Fruit fly (Drosophila melanogaster) whole organism, embryonic: ENCODE results near the gene Dhps.

Experiments
- B-H1 ChIP-seq: fragments of 200-800 bp; sonication (Bioruptor generic); IDR thresholded peaks from 3 replicates; pipeline ENCODE4 v1.3.6; 2022; ENCODE audit warnings: missing biosample characterization, missing genetic modification characterization
- B-H2 ChIP-seq: fragments of 200-800 bp; sonication (Bioruptor generic); optimal IDR thresholded peaks from 2 replicates; lab custom pipeline; 2018; ENCODE audit warnings: missing biosample characterization, mild to moderate bottlenecking, missing genetic modification characterization
- CG1233 ChIP-seq: fragments of 200-800 bp; sonication (Bioruptor generic); optimal IDR thresholded peaks from 4 replicates; lab custom pipeline; 2018; ENCODE audit warnings: missing biosample characterization, mild to moderate bottlenecking, missing genetic modification characterization
- CG12942 ChIP-seq: fragments of 200-800 bp; sonication (Bioruptor generic); optimal IDR thresholded peaks from 3 replicates; lab custom pipeline; 2016; ENCODE audit warnings: missing biosample characterization, missing genetic modification characterization
- CG13296 ChIP-seq: fragments of 200-800 bp; sonication (Bioruptor generic); optimal IDR thresholded peaks from 3 replicates; lab custom pipeline; 2018; ENCODE audit warnings: missing biosample characterization, mild to moderate bottlenecking, missing genetic modification characterization
- CG14667 ChIP-seq: fragments of 200-800 bp; sonication (Bioruptor generic); IDR thresholded peaks from 2 replicates; pipeline ENCODE4 v1.3.6; 2022; ENCODE audit warnings: missing biosample characterization, missing genetic modification characterization
- CG1602 ChIP-seq: fragments of 200-800 bp; sonication (Bioruptor generic); optimal IDR thresholded peaks from 3 replicates; lab custom pipeline; 2016; ENCODE audit warnings: missing biosample characterization, missing genetic modification characterization
- CG1647 ChIP-seq: fragments of 200-800 bp; sonication (Bioruptor generic); optimal IDR thresholded peaks from 3 replicates; lab custom pipeline; 2016; ENCODE audit warnings: missing biosample characterization, missing genetic modification characterization
- CG17359 ChIP-seq: fragments of 200-800 bp; sonication (Bioruptor generic); optimal IDR thresholded peaks from 3 replicates; lab custom pipeline; 2018; ENCODE audit warnings: missing biosample characterization, mild to moderate bottlenecking, missing genetic modification characterization, moderate library complexity
- CG17829 ChIP-seq: fragments of 200-800 bp; optimal IDR thresholded peaks from 2 replicates; lab custom pipeline; 2019; ENCODE audit warnings: missing biosample characterization, mild to moderate bottlenecking, missing genetic modification characterization, moderate library complexity
- CG30431 ChIP-seq: fragments of 200-800 bp; sonication (Bioruptor generic); optimal IDR thresholded peaks from 2 replicates; lab custom pipeline; 2017; ENCODE audit warnings: missing biosample characterization, missing genetic modification characterization
- CG4360 ChIP-seq: fragments of 200-800 bp; sonication (Bioruptor generic); IDR thresholded peaks from 2 replicates; pipeline ENCODE4 v1.3.6; 2022; ENCODE audit warnings: missing biosample characterization, missing genetic modification characterization
- CG5180 ChIP-seq: fragments of 200-800 bp; sonication (Bioruptor generic); optimal IDR thresholded peaks from 3 replicates; lab custom pipeline; 2017; ENCODE audit warnings: missing biosample characterization, missing genetic modification characterization, mild to moderate bottlenecking, moderate library complexity, missing genetic modification reagents
- CG5953 ChIP-seq: fragments of 200-800 bp; sonication (Bioruptor generic); IDR thresholded peaks from 2 replicates; pipeline ENCODE4 v1.3.6; 2022; ENCODE audit warnings: missing biosample characterization, missing genetic modification characterization
- CG6813 ChIP-seq: fragments of 200-800 bp; sonication (Bioruptor generic); optimal IDR thresholded peaks from 2 replicates; lab custom pipeline; 2017; ENCODE audit warnings: missing biosample characterization, missing genetic modification characterization, mild to moderate bottlenecking, moderate library complexity, missing genetic modification reagents
- CG7745 ChIP-seq: fragments of 200-800 bp; sonication (Bioruptor generic); optimal IDR thresholded peaks from 2 replicates; lab custom pipeline; 2018; ENCODE audit warnings: missing biosample characterization, mild to moderate bottlenecking, missing genetic modification characterization, moderate library complexity
- CG7839 ChIP-seq: fragments of 200-800 bp; sonication (Bioruptor generic); optimal IDR thresholded peaks from 3 replicates; lab custom pipeline; 2018; ENCODE audit warnings: missing biosample characterization, mild to moderate bottlenecking, missing genetic modification characterization, moderate library complexity
- CG7963 ChIP-seq: fragments of 200-800 bp; sonication (Bioruptor generic); IDR thresholded peaks from 3 replicates; pipeline ENCODE4 v1.3.6; 2022; ENCODE audit warnings: missing biosample characterization, missing genetic modification characterization; ENCODE audit not compliant: partially characterized antibody
- CG8924 ChIP-seq: fragments of 200-800 bp; optimal IDR thresholded peaks from 3 replicates; lab custom pipeline; 2019; ENCODE audit warnings: missing biosample characterization, mild to moderate bottlenecking, missing genetic modification characterization, moderate library complexity
- GATAe ChIP-seq: fragments of 200-800 bp; sonication (Bioruptor generic); conservative IDR thresholded peaks from 2 replicates; pipeline ENCODE4 v1.3.6; 2022; ENCODE audit warnings: missing biosample characterization, missing genetic modification characterization
- Hand ChIP-seq: fragments of 200-800 bp; sonication (Bioruptor generic); optimal IDR thresholded peaks from 2 replicates; lab custom pipeline; 2017; ENCODE audit warnings: mild to moderate bottlenecking, missing biosample characterization, missing genetic modification reagents, missing genetic modification characterization
- Hmx ChIP-seq: fragments of 200-800 bp; sonication (Bioruptor generic); optimal IDR thresholded peaks from 2 replicates; lab custom pipeline; 2016; ENCODE audit warnings: missing biosample characterization, missing genetic modification characterization
- Hr78 ChIP-seq, 2 experiments: fragments of 200-800 bp in 1 of 2; fragments of >200 bp in 1 of 2; sonication (Bioruptor generic) in 1 of 2; optimal IDR thresholded peaks; 2 replicates each; lab custom pipeline; 2017 to 2019; ENCODE audit warnings: missing biosample characterization in 2 of 2, missing genetic modification characterization in 2 of 2, mild to moderate bottlenecking in 1 of 2, moderate library complexity in 1 of 2
- Meics ChIP-seq: fragments of 200-800 bp; sonication (Bioruptor generic); optimal IDR thresholded peaks from 2 replicates; lab custom pipeline; 2017; ENCODE audit warnings: missing biosample characterization, mild to moderate bottlenecking, missing genetic modification characterization
- Neu2 ChIP-seq: fragments of 200-800 bp; sonication (Bioruptor generic); optimal IDR thresholded peaks from 3 replicates; lab custom pipeline; 2016; ENCODE audit warnings: missing biosample characterization, missing genetic modification characterization, borderline replicate concordance
- TFAM ChIP-seq: fragments of 200-800 bp; sonication (Bioruptor generic); optimal IDR thresholded peaks from 2 replicates; lab custom pipeline; 2017; ENCODE audit warnings: missing biosample characterization, missing genetic modification characterization, inconsistent platforms
- Taf1 ChIP-seq: fragments of 200-800 bp; sonication (Bioruptor generic); IDR thresholded peaks from 2 replicates; pipeline ENCODE4 v1.3.6; 2022; ENCODE audit warnings: missing biosample characterization, missing genetic modification characterization
- az2 ChIP-seq: fragments of 200-800 bp; sonication (Bioruptor generic); optimal IDR thresholded peaks from 3 replicates; lab custom pipeline; 2016; ENCODE audit warnings: missing biosample characterization, missing genetic modification characterization
- bbx ChIP-seq: fragments of 200-800 bp; sonication (Bioruptor generic); IDR thresholded peaks from 2 replicates; pipeline ENCODE4 v1.3.6; 2022; ENCODE audit warnings: missing biosample characterization, missing genetic modification characterization; ENCODE audit not compliant: partially characterized antibody
- bcd ChIP-seq: fragments of 200-800 bp; sonication (Bioruptor generic); optimal IDR thresholded peaks from 2 replicates; lab custom pipeline; 2017; ENCODE audit warnings: missing biosample characterization, mild to moderate bottlenecking, missing genetic modification characterization
- br ChIP-seq: fragments of >200 bp; optimal IDR thresholded peaks from 2 replicates; lab custom pipeline; 2017
- chm ChIP-seq: fragments of 200-800 bp; sonication (Bioruptor generic); IDR thresholded peaks from 2 replicates; pipeline ENCODE4 v1.3.6; 2022; ENCODE audit warnings: missing biosample characterization, missing genetic modification characterization
- crp ChIP-seq, 2 experiments: fragments of 200-800 bp; sonication (Bioruptor generic); optimal IDR thresholded peaks; 2 replicates in 1 of 2; 3 replicates in 1 of 2; lab custom pipeline; 2017; ENCODE audit warnings: missing biosample characterization in 2 of 2, missing genetic modification characterization in 2 of 2, mild to moderate bottlenecking in 1 of 2, moderate library complexity in 1 of 2
- danr ChIP-seq: fragments of 200-800 bp; sonication (Bioruptor generic); IDR thresholded peaks from 2 replicates; pipeline ENCODE4 v1.3.6; 2022; ENCODE audit warnings: missing biosample characterization, missing genetic modification characterization
- dimm ChIP-seq: fragments of 200-800 bp; sonication (Bioruptor generic); IDR thresholded peaks from 2 replicates; pipeline ENCODE4 v1.3.6; 2022; ENCODE audit warnings: missing biosample characterization, missing genetic modification characterization
- dmrt99B ChIP-seq: fragments of 200-800 bp; sonication (Bioruptor generic); optimal IDR thresholded peaks from 2 replicates; lab custom pipeline; 2018; ENCODE audit warnings: missing biosample characterization, mild to moderate bottlenecking, missing genetic modification characterization, moderate library complexity
- dysf ChIP-seq: fragments of 200-800 bp; sonication (Bioruptor generic); IDR thresholded peaks from 3 replicates; pipeline ENCODE4 v1.3.6; 2022; ENCODE audit warnings: missing biosample characterization, missing genetic modification characterization
- fu2 ChIP-seq: fragments of 200-800 bp; sonication (Bioruptor generic); optimal IDR thresholded peaks from 2 replicates; lab custom pipeline; 2016; ENCODE audit warnings: missing biosample characterization, missing genetic modification characterization
- hkb ChIP-seq, 2 experiments: fragments of 200-800 bp in 1 of 2; fragments of >200 bp in 1 of 2; sonication (Bioruptor generic) in 1 of 2; IDR thresholded peaks in 1 of 2; optimal IDR thresholded peaks in 1 of 2; 2 replicates each; pipeline versions ENCODE4 v1.3.6 to Lab custom; 2017 to 2022; ENCODE audit warnings: missing biosample characterization in 1 of 2, missing genetic modification characterization in 1 of 2
- kni ChIP-seq: fragments of 200-800 bp; sonication (Bioruptor generic); optimal IDR thresholded peaks from 3 replicates; lab custom pipeline; 2017; ENCODE audit warnings: mild to moderate bottlenecking, missing biosample characterization, missing genetic modification reagents, missing genetic modification characterization
- mirr ChIP-seq: fragments of 200-800 bp; sonication (Bioruptor generic); optimal IDR thresholded peaks from 3 replicates; lab custom pipeline; 2018; ENCODE audit warnings: missing biosample characterization, mild to moderate bottlenecking, missing genetic modification characterization
- pros ChIP-seq: fragments of 200-800 bp; sonication (Bioruptor generic); optimal IDR thresholded peaks from 3 replicates; lab custom pipeline; 2019; ENCODE audit warnings: missing biosample characterization, mild to moderate bottlenecking, missing genetic modification characterization, moderate library complexity
- sima ChIP-seq: fragments of 200-800 bp; sonication (Bioruptor generic); optimal IDR thresholded peaks from 2 replicates; lab custom pipeline; 2016; ENCODE audit warnings: missing biosample characterization, missing genetic modification characterization
- trem ChIP-seq: fragments of 200-800 bp; optimal IDR thresholded peaks from 3 replicates; lab custom pipeline; 2019; ENCODE audit warnings: missing biosample characterization, mild to moderate bottlenecking, missing genetic modification characterization, moderate library complexity
- tup ChIP-seq: fragments of 200-800 bp; sonication (Bioruptor generic); optimal IDR thresholded peaks from 2 replicates; lab custom pipeline; 2016; ENCODE audit warnings: missing biosample characterization, mild to moderate bottlenecking, missing genetic modification characterization, moderate library complexity
- vfl ChIP-seq: fragments of 200-800 bp; sonication (Bioruptor generic); optimal IDR thresholded peaks from 2 replicates; lab custom pipeline; 2016; ENCODE audit warnings: missing biosample characterization, missing genetic modification characterization
- zen2 ChIP-seq: fragments of 200-800 bp; sonication (Bioruptor generic); IDR thresholded peaks from 3 replicates; pipeline ENCODE4 v1.3.6; 2022; ENCODE audit warnings: missing biosample characterization, missing genetic modification characterization; ENCODE audit not compliant: partially characterized antibody
- zfh1 ChIP-seq: fragments of 200-800 bp; sonication (Bioruptor generic); IDR thresholded peaks from 3 replicates; pipeline ENCODE4 v1.3.6; 2022; ENCODE audit warnings: missing biosample characterization, missing genetic modification characterization
- zfh2 ChIP-seq: fragments of 200-800 bp; sonication (Bioruptor generic); optimal IDR thresholded peaks from 2 replicates; lab custom pipeline; 2016; ENCODE audit warnings: missing biosample characterization, missing genetic modification characterization

Dhps gene

DNA sequence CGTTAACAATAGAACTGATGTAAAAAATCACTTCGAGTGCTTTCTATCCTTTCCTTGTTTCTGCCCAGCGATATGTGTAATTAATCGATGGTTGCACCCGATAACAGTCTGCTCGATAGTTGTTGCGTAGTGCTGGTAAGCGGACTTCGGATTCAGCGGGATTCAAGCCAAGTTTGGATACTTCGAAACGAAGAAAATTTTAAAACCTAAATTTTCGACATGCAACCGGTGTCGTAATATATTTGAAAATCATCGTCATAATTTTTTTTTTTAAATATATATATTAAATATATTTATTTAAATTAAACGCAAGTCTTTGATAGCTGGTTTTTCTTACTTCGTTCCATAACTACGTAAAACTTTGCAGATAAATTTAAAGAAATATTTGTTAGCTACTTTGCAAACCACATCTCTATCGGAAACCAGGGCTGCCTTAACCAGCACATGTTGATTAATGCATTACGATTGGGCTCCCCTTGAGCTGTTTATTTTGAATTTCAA is at the start of gene Dhps, which contains the start of gene UbcE2M (continued):
- peak; percentile 2 for TF ChIP-seq tup (GFP tag; lab: Kevin White, UChicago)
- peak; percentile 75; the same call in 2 of the 3 replicates for TF ChIP-seq dysf (GFP tag; lab: Robert Waterston, UW)
- no peak for TF ChIP-seq CG5953 (GFP tag; lab: Robert Waterston, UW)
- no peak for TF ChIP-seq dimm (GFP tag; lab: Robert Waterston, UW)
- TF ChIP-seq CG17829 (tag; lab: Kevin White, UChicago), result peak; percentile 71
- 0 out of 2 replicates have a peak, but pooled peaks have one; percentile 11 for TF ChIP-seq GATAe (GFP tag; lab: Robert Waterston, UW)
- no peak for TF ChIP-seq CG7839 (tag; lab: Kevin White, UChicago)
- peak; percentile 63 for TF ChIP-seq CG17359 (tag; lab: Kevin White, UChicago)
- TF ChIP-seq CG7745 (tag; lab: Kevin White, UChicago), result no peak
- peak; percentile 71 for TF ChIP-seq B-H2 (GFP tag; lab: Kevin White, UChicago)
- no peak for TF ChIP-seq pros (GFP tag; lab: Kevin White, UChicago)
- no peak for TF ChIP-seq Hmx (GFP tag; lab: Kevin White, UChicago)
- peak; percentile 81 for TF ChIP-seq bbx (GFP tag; lab: Robert Waterston, UW)
- no peak for TF ChIP-seq CG4360 (GFP tag; lab: Robert Waterston, UW)
- TF ChIP-seq CG8924 (tag; lab: Kevin White, UChicago), result peak; percentile 80
- peak; percentile 9 for TF ChIP-seq CG1647 (GFP tag; lab: Kevin White, UChicago)
- TF ChIP-seq danr (GFP tag; lab: Robert Waterston, UW), result no peak
- no peak for TF ChIP-seq sima (GFP tag; lab: Kevin White, UChicago)
- no peak for TF ChIP-seq CG5180
- no peak for TF ChIP-seq CG6813
- peak; percentile 68 for TF ChIP-seq CG1233
- peak; percentile 53 for TF ChIP-seq bcd (GFP tag; lab: Kevin White, UChicago)
- TF ChIP-seq CG12942 (GFP tag; lab: Kevin White, UChicago), result peak; percentile 53
- peak; percentile 64 for TF ChIP-seq fu2 (GFP tag; lab: Kevin White, UChicago)
- TF ChIP-seq kni (GFP tag; lab: Kevin White, UChicago), result no peak
- TF ChIP-seq Hand (GFP tag; lab: Kevin White, UChicago), result peak; percentile 19
- peak; percentile 63; the same call in 2 of the 3 replicates for TF ChIP-seq CG7963 (GFP tag; lab: Robert Waterston, UW)
- TF ChIP-seq zen2, result peak; percentile 54; the same call in 1 of the 3 replicates
- TF ChIP-seq vfl (GFP tag; lab: Kevin White, UChicago), result peak; percentile 29
- TF ChIP-seq B-H1 (GFP tag; lab: Robert Waterston, UW), result peak; percentile 33; the same call in 1 of the 3 replicates
- TF ChIP-seq CG1602, result peak; percentile 63
- TF ChIP-seq CG30431 (GFP tag; lab: Kevin White, UChicago), result peak; percentile 61
- TF ChIP-seq chm (GFP tag; lab: Robert Waterston, UW), result peak; percentile 6; the same call in 1 of the 2 replicates
- TF ChIP-seq CG14667 (GFP tag; lab: Robert Waterston, UW), result peak; percentile 60
- TF ChIP-seq Neu2 (GFP tag; lab: Kevin White, UChicago), result no peak
- peak; percentile 54 for TF ChIP-seq az2
- TF ChIP-seq Hr78 (GFP tag; optimal IDR thresholded peaks at IDR 0.05; lab: Kevin White, UChicago), result no peak
- TF ChIP-seq zfh1 (GFP tag; lab: Robert Waterston, UW), result peak; percentile 66; the same call in 2 of the 3 replicates
- TF ChIP-seq zfh2, result peak; percentile 80
- no peak for TF ChIP-seq hkb (optimal IDR thresholded peaks at IDR 0.05; lab: Kevin White, UChicago)
- TF ChIP-seq hkb (GFP tag; IDR thresholded peaks at IDR 0.05; lab: Robert Waterston, UW), result peak; percentile 50
- no peak for TF ChIP-seq Taf1 (GFP tag; lab: Robert Waterston, UW)
- peak in 1 of 2 experiments; percentile 60 for TF ChIP-seq crp (GFP tag; optimal IDR thresholded peaks at IDR 0.05; lab: Kevin White, UChicago)
- TF ChIP-seq dmrt99B (tag; lab: Kevin White, UChicago), result no peak
- TF ChIP-seq TFAM (GFP tag; lab: Kevin White, UChicago), result no peak
- peak; percentile 65 for TF ChIP-seq trem
- TF ChIP-seq CG13296 (GFP tag; lab: Kevin White, UChicago), result peak; percentile 72
- TF ChIP-seq mirr (GFP tag; lab: Kevin White, UChicago), result no peak
- no peak for TF ChIP-seq Meics (GFP tag; lab: Kevin White, UChicago)
- no peak for TF ChIP-seq br
